Worm (Caenorhabditis elegans): ENCODE measurements around the gene fbxb-30.
"Not testable (repeated sequence)": the region's sequence is repeated elsewhere in the genome, so short reads cannot be mapped to it uniquely, and the experiment has no call there.

DNA sequence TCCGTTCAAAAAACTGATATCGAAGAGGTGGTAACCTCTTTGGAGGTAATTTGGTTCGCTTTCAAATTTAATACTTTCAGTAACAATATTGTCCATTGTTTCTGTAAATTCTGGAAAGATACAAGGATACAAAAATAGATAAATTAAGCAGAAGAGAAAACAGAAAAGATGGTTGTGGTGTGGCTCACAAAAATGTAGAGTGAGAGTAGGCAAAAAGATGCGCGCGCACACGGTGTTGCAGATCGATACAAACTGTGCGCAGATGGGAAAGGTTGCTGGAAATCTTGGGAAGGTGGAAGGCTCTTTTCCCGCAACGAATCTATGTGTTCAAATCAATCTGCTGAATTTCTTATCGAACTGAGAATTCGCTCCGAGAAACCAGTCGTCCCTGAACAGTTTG is 23.4 kb upstream of the fbxb-30 start, which contains the start of gene btb-11:
- TF ChIP-seq tra-4 (tag; optimal IDR thresholded peaks at IDR 0.05); pes-1 (GFP tag; IDR thresholded peaks at IDR 0.05); tbx-11 (GFP tag; IDR thresholded peaks at IDR 0.05); hnd-1 (tag; optimal IDR thresholded peaks at IDR 0.05); ceh-13 (GFP tag; optimal IDR thresholded peaks at IDR 0.05); hmbx-1 (tag; optimal IDR thresholded peaks at IDR 0.05); ceh-36 (tag; optimal IDR thresholded peaks at IDR 0.05): not testable (repeated sequence)
